Worm (Caenorhabditis elegans) whole organism, young adult: ENCODE measurements around the gene C16C8.16.
"Not testable (repeated sequence)": the region's sequence is repeated elsewhere in the genome, so short reads cannot be mapped to it uniquely, and the experiment has no call there.

ENCODE experiments used
- B0336.3 ChIP-seq: fragments of 200-800 bp; sonication (Bioruptor generic); IDR thresholded peaks from 2 replicates; pipeline ENCODE4 v1.3.6; 2022; ENCODE audit warnings: missing genetic modification characterization, missing compliant biosample characterization
- C06A6.2 ChIP-seq: fragments of 200-800 bp; sonication (Bioruptor generic); conservative IDR thresholded peaks from 2 replicates; pipeline ENCODE4 v1.3.6; 2022; ENCODE audit warnings: missing genetic modification characterization, missing compliant biosample characterization
- C17E4.6 ChIP-seq: fragments of 200-800 bp; sonication (Bioruptor generic); IDR thresholded peaks from 2 replicates; pipeline ENCODE4 v1.3.6; 2022; ENCODE audit warnings: missing genetic modification reagents, missing genetic modification characterization, missing compliant biosample characterization
- D2030.7 ChIP-seq: fragments of 200-800 bp; sonication (Bioruptor generic); IDR thresholded peaks from 2 replicates; pipeline ENCODE4 v1.3.6; 2022; ENCODE audit warnings: missing genetic modification reagents, missing genetic modification characterization, missing compliant biosample characterization
- F57C9.4 ChIP-seq: sonication (generic microtip); optimal IDR thresholded peaks from 2 replicates; lab custom pipeline; 2017; ENCODE audit warnings: mild to moderate bottlenecking, missing genetic modification characterization, missing compliant biosample characterization
- K12H6.12 ChIP-seq: fragments of 200-800 bp; sonication (Bioruptor generic); optimal IDR thresholded peaks from 2 replicates; lab custom pipeline; 2018; ENCODE audit warnings: mild to moderate bottlenecking, missing genetic modification characterization, missing compliant biosample characterization
- T26A5.8 ChIP-seq: sonication (generic microtip); optimal IDR thresholded peaks from 2 replicates; lab custom pipeline; 2016; ENCODE audit warnings: missing genetic modification characterization, missing compliant biosample characterization
- Y53F4B.3 ChIP-seq: fragments of 200-800 bp; sonication (Bioruptor generic); IDR thresholded peaks from 2 replicates; pipeline ENCODE4 v1.3.6; 2022; ENCODE audit warnings: missing genetic modification reagents, missing genetic modification characterization, missing compliant biosample characterization
- Y53G8AR.9 ChIP-seq: fragments of 200-800 bp; sonication (Bioruptor generic); conservative IDR thresholded peaks from 2 replicates; pipeline ENCODE4 v1.3.6; 2022; ENCODE audit warnings: missing genetic modification reagents, missing genetic modification characterization, missing compliant biosample characterization
- ZK185.1 ChIP-seq: sonication (generic microtip); optimal IDR thresholded peaks from 2 replicates; lab custom pipeline; 2016; ENCODE audit warnings: mild to moderate bottlenecking, missing genetic modification characterization, missing compliant biosample characterization; ENCODE audit not compliant: poor library complexity, severe bottlenecking
- akir-1 ChIP-seq: fragments of 200-800 bp; sonication (Bioruptor generic); optimal IDR thresholded peaks from 2 replicates; lab custom pipeline; 2018; ENCODE audit warnings: mild to moderate bottlenecking, missing genetic modification characterization, moderate library complexity, missing compliant biosample characterization
- ama-1 ChIP-seq, 3 experiments: fragments of 150-350 bp in 1 of 3; sonication (generic microtip) in 2 of 3; optimal IDR thresholded peaks; 2 replicates each; lab custom pipeline; 2014 to 2018; ENCODE audit warnings: missing biosample characterization in 2 of 3, missing genetic modification characterization in 2 of 3, missing genetic modification reagents in 2 of 3
- aptf-3 ChIP-seq: fragments of 200-800 bp; sonication (Bioruptor generic); IDR thresholded peaks from 2 replicates; pipeline ENCODE4 v1.3.6; 2022; ENCODE audit warnings: missing genetic modification characterization, missing compliant biosample characterization
- athp-1 ChIP-seq: sonication (generic microtip); optimal IDR thresholded peaks from 2 replicates; lab custom pipeline; 2017; ENCODE audit warnings: mild to moderate bottlenecking, missing genetic modification characterization, missing compliant biosample characterization
- bed-1 ChIP-seq: fragments of 200-800 bp; sonication (Bioruptor generic); IDR thresholded peaks from 2 replicates; pipeline ENCODE4 v1.3.6; 2022; ENCODE audit warnings: missing genetic modification reagents, missing genetic modification characterization, missing compliant biosample characterization
- cebp-2 ChIP-seq: fragments of 200-800 bp; sonication (Bioruptor generic); IDR thresholded peaks from 2 replicates; pipeline ENCODE4 v1.3.6; 2022; ENCODE audit warnings: missing genetic modification characterization, missing compliant biosample characterization
- ceh-27 ChIP-seq: fragments of 200-800 bp; sonication (Bioruptor generic); optimal IDR thresholded peaks from 2 replicates; lab custom pipeline; 2018; ENCODE audit warnings: mild to moderate bottlenecking, missing genetic modification characterization, moderate library complexity, missing compliant biosample characterization
- ceh-40 ChIP-seq: fragments of 200-800 bp; sonication (Bioruptor generic); IDR thresholded peaks from 2 replicates; pipeline ENCODE4 v1.3.6; 2022; ENCODE audit warnings: missing genetic modification characterization, missing compliant biosample characterization
- ceh-79 ChIP-seq: sonication (generic microtip); optimal IDR thresholded peaks from 2 replicates; lab custom pipeline; 2017; ENCODE audit warnings: mild to moderate bottlenecking, missing genetic modification characterization, missing compliant biosample characterization
- ceh-91 ChIP-seq: fragments of 200-800 bp; sonication (Bioruptor generic); IDR thresholded peaks from 2 replicates; pipeline ENCODE4 v1.3.6; 2022; ENCODE audit warnings: missing genetic modification reagents, missing genetic modification characterization, missing compliant biosample characterization
- dpff-1 ChIP-seq: sonication (generic microtip); optimal IDR thresholded peaks from 2 replicates; lab custom pipeline; 2017; ENCODE audit warnings: mild to moderate bottlenecking, missing genetic modification characterization, missing compliant biosample characterization
- hlh-12 ChIP-seq: sonication (generic microtip); optimal IDR thresholded peaks from 2 replicates; lab custom pipeline; 2016; ENCODE audit warnings: missing genetic modification characterization, missing compliant biosample characterization
- hlh-26 ChIP-seq: fragments of 200-800 bp; sonication (Bioruptor generic); conservative IDR thresholded peaks from 2 replicates; pipeline ENCODE4 v1.3.6; 2022; ENCODE audit warnings: missing genetic modification reagents, missing genetic modification characterization, missing compliant biosample characterization
- lag-1 ChIP-seq: fragments of 200-800 bp; sonication (Bioruptor generic); IDR thresholded peaks from 2 replicates; pipeline ENCODE4 v1.3.6; 2022; ENCODE audit warnings: missing genetic modification reagents, missing genetic modification characterization, missing compliant biosample characterization
- lin-26 ChIP-seq: fragments of 200-800 bp; sonication (Bioruptor generic); IDR thresholded peaks from 2 replicates; pipeline ENCODE4 v1.3.6; 2022; ENCODE audit warnings: missing genetic modification reagents, missing genetic modification characterization, missing compliant biosample characterization
- lsl-1 ChIP-seq: fragments of 200-800 bp; sonication (Bioruptor generic); optimal IDR thresholded peaks from 2 replicates; lab custom pipeline; 2018; ENCODE audit warnings: mild to moderate bottlenecking, missing genetic modification characterization, moderate library complexity, missing compliant biosample characterization
- lsy-27 ChIP-seq: sonication (generic microtip); optimal IDR thresholded peaks from 2 replicates; lab custom pipeline; 2017; ENCODE audit warnings: missing genetic modification characterization, mild to moderate bottlenecking, missing compliant biosample characterization, antibody characterized with exemption, missing genotype, borderline replicate concordance; ENCODE audit not compliant: insufficient read depth
- madf-6 ChIP-seq: fragments of 200-800 bp; sonication (Bioruptor generic); IDR thresholded peaks from 2 replicates; pipeline ENCODE4 v1.3.6; 2022; ENCODE audit warnings: missing genetic modification reagents, missing genetic modification characterization, missing compliant biosample characterization
- mel-28 ChIP-seq: sonication (generic microtip); optimal IDR thresholded peaks from 2 replicates; lab custom pipeline; 2016; ENCODE audit warnings: borderline replicate concordance, mild to moderate bottlenecking, missing genetic modification characterization, missing compliant biosample characterization
- nfya-2 ChIP-seq: fragments of 200-800 bp; sonication (Bioruptor generic); IDR thresholded peaks from 2 replicates; pipeline ENCODE4 v1.3.6; 2022; ENCODE audit warnings: missing genetic modification reagents, missing genetic modification characterization, missing compliant biosample characterization
- nhr-120 ChIP-seq: fragments of 200-800 bp; sonication (Bioruptor generic); IDR thresholded peaks from 2 replicates; pipeline ENCODE4 v1.3.6; 2022; ENCODE audit warnings: missing genetic modification characterization, missing compliant biosample characterization
- nhr-179 ChIP-seq: sonication (generic microtip); optimal IDR thresholded peaks from 2 replicates; lab custom pipeline; 2016; ENCODE audit warnings: mild to moderate bottlenecking, missing genetic modification characterization, missing compliant biosample characterization
- repo-1 ChIP-seq: sonication (generic microtip); optimal IDR thresholded peaks from 2 replicates; lab custom pipeline; 2017; ENCODE audit warnings: mild to moderate bottlenecking, missing genetic modification characterization, missing compliant biosample characterization
- sea-2 ChIP-seq: fragments of 200-800 bp; sonication (Bioruptor generic); IDR thresholded peaks from 2 replicates; pipeline ENCODE4 v1.3.6; 2022; ENCODE audit warnings: missing genetic modification characterization, missing compliant biosample characterization
- snpc-1.1 ChIP-seq: sonication (generic microtip); optimal IDR thresholded peaks from 2 replicates; lab custom pipeline; 2017; ENCODE audit warnings: missing genetic modification characterization, mild to moderate bottlenecking, missing compliant biosample characterization, antibody characterized with exemption, moderate library complexity, missing genotype, missing genetic modification reagents; ENCODE audit not compliant: insufficient read depth
- snpc-3.4 ChIP-seq: sonication (generic microtip); optimal IDR thresholded peaks from 2 replicates; lab custom pipeline; 2017; ENCODE audit warnings: missing genetic modification characterization, mild to moderate bottlenecking, missing compliant biosample characterization, antibody characterized with exemption, moderate library complexity, missing genotype, missing genetic modification reagents
- somi-1 ChIP-seq: fragments of 200-800 bp; sonication (Bioruptor generic); optimal IDR thresholded peaks from 2 replicates; lab custom pipeline; 2018; ENCODE audit warnings: mild to moderate bottlenecking, missing genetic modification characterization, missing compliant biosample characterization
- unc-62 ChIP-seq: fragments of 150-350 bp; optimal IDR thresholded peaks from 2 replicates; lab custom pipeline; 2014; ENCODE audit warnings: missing biosample characterization, missing genetic modification reagents, missing genetic modification characterization
- xnd-1 ChIP-seq: sonication (generic microtip); optimal IDR thresholded peaks from 2 replicates; lab custom pipeline; 2016; ENCODE audit warnings: missing genotype, missing genetic modification reagents, missing genetic modification characterization, missing compliant biosample characterization
- ztf-18 ChIP-seq: sonication (generic microtip); optimal IDR thresholded peaks from 2 replicates; lab custom pipeline; 2016; ENCODE audit warnings: missing genotype, mild to moderate bottlenecking, missing genetic modification characterization, missing compliant biosample characterization
- ztf-28 ChIP-seq: fragments of 200-800 bp; sonication (Bioruptor generic); IDR thresholded peaks from 2 replicates; pipeline ENCODE4 v1.3.6; 2022; ENCODE audit warnings: missing genetic modification reagents, missing genetic modification characterization, missing compliant biosample characterization
- ztf-3 ChIP-seq: fragments of 200-800 bp; sonication (Bioruptor generic); optimal IDR thresholded peaks from 2 replicates; lab custom pipeline; 2018; ENCODE audit warnings: mild to moderate bottlenecking, missing genetic modification characterization, missing compliant biosample characterization

C16C8.16 gene

DNA sequence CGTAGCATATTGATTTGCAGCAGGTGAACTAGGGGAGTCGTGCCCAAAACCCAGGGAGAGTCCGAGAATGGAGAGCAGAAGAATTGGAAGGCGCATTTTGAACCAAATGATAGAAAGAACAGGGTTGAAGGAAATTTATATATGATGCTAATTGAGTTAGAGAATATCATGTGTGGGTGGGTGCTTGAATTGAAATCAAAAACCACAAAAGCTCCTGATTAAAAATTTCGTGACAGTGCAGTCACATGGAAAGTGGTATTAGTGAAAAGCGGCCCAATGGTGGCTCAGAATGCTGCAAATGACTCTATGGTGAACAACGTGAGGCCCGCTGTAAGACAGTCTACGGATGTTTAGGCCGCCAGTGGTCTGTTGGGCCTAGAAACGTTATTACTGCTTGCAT, 16.0 kb downstream of the C16C8.16 start, which contains the start of gene C16C8.8:
C16C8.8 (minus strand) TSS at position 101 of the 400 bp plus-strand sequence.
- no peak for TF ChIP-seq ceh-79 (tag; lab: Kevin White, UChicago)

ce11 chrII:3463097-3463496, 17.5 kb downstream of the C16C8.16 start, which contains the start of gene C16C8.9:
Gene C16C8.9 (minus strand): TSS chrII:3463197.
- TF ChIP-seq snpc-3.4 (tag; lab: Kevin White, UChicago): no peak
- TF ChIP-seq snpc-1.1 (tag; lab: Kevin White, UChicago): no peak
- no peak for TF ChIP-seq nhr-120 (GFP tag; lab: Robert Waterston, UW)
- no peak for TF ChIP-seq nfya-2 (GFP tag; lab: Robert Waterston, UW)
- no peak for TF ChIP-seq somi-1 (GFP tag; lab: Kevin White, UChicago)
- no peak for TF ChIP-seq lsy-27 (tag; lab: Kevin White, UChicago)
- TF ChIP-seq ztf-28 (GFP tag; lab: Robert Waterston, UW): no peak
- TF ChIP-seq akir-1: no peak
- no peak for TF ChIP-seq Y53G8AR.9 (GFP tag; lab: Robert Waterston, UW)
- TF ChIP-seq sea-2: no peak
- TF ChIP-seq nhr-179 (tag; lab: Kevin White, UChicago): no peak
- TF ChIP-seq ZK185.1: no peak
- no peak for TF ChIP-seq dpff-1
- TF ChIP-seq ceh-40 (GFP tag; lab: Robert Waterston, UW): no peak
- no peak for TF ChIP-seq ceh-91 (GFP tag; lab: Robert Waterston, UW)
- no peak for TF ChIP-seq lin-26 (GFP tag; lab: Robert Waterston, UW)
- no peak for TF ChIP-seq lsl-1 (GFP tag; lab: Kevin White, UChicago)
- TF ChIP-seq Y53F4B.3 (GFP tag; lab: Robert Waterston, UW): no peak

- TF ChIP-seq unc-62 (GFP tag; lab: Kevin White, UChicago); ztf-3 (GFP tag; lab: Kevin White, UChicago); ztf-18 (tag; lab: Kevin White, UChicago): not testable (repeated sequence)
These were observed 19.0 kb downstream of the C16C8.16 start, which contains the start of gene C16C8.10 for ce11 chrII:3464580-3464979. Gene C16C8.10 (minus strand): TSS chrII:3464680.

- TF ChIP-seq aptf-3 (no peak), B0336.3 (GFP tag; lab: Robert Waterston, UW) (no peak), hlh-26 (GFP tag; lab: Robert Waterston, UW) (no peak), T26A5.8 (tag; lab: Kevin White, UChicago) (no peak), xnd-1 (no peak), K12H6.12 (tag; lab: Kevin White, UChicago) (no peak), C06A6.2 (GFP tag; lab: Robert Waterston, UW) (no peak), mel-28 (no peak), lsl-1 (GFP tag; lab: Kevin White, UChicago) (no peak)
These were observed 25.0 kb downstream of the C16C8.16 start, which contains the start of gene Y49F6B.20 for ce11 chrII:3470549-3470948. Gene Y49F6B.20 (minus strand): TSS chrII:3470649.

- TF ChIP-seq ceh-27 (GFP tag; lab: Kevin White, UChicago): no peak
- no peak for TF ChIP-seq hlh-12
- TF ChIP-seq lag-1 (GFP tag; lab: Robert Waterston, UW): no peak
- no peak for TF ChIP-seq mel-28
- TF ChIP-seq ama-1 (optimal IDR thresholded peaks at IDR 0.05; lab: Kevin White, UChicago): no peak
- TF ChIP-seq ama-1 (GFP tag; optimal IDR thresholded peaks at IDR 0.05; lab: Kevin White, UChicago): no peak
- TF ChIP-seq F57C9.4: no peak
- TF ChIP-seq athp-1 (tag; lab: Kevin White, UChicago): no peak
- TF ChIP-seq cebp-2 (GFP tag; lab: Robert Waterston, UW): no peak
- TF ChIP-seq madf-6 (GFP tag; lab: Robert Waterston, UW): no peak
- no peak for TF ChIP-seq K12H6.12 (tag; lab: Kevin White, UChicago)
- TF ChIP-seq aptf-3: no peak
- no peak for TF ChIP-seq bed-1 (GFP tag; lab: Robert Waterston, UW)
- TF ChIP-seq repo-1 (tag; lab: Kevin White, UChicago): no peak
- no peak for TF ChIP-seq lsl-1 (GFP tag; lab: Kevin White, UChicago)
- TF ChIP-seq C17E4.6 (GFP tag; lab: Robert Waterston, UW): no peak
- no peak for TF ChIP-seq ztf-28 (GFP tag; lab: Robert Waterston, UW)
- no peak for TF ChIP-seq D2030.7 (GFP tag; lab: Robert Waterston, UW)
These were observed 26.0 kb downstream of the C16C8.16 start, which contains the start of gene Y49F6B.13 for ce11 chrII:3471603-3472002. Gene Y49F6B.13 (minus strand): TSS chrII:3471703.
